Worm (Caenorhabditis elegans): Measurements from ENCODE around the gene T01G1.2.
A peak's percentile ranks its signal among the peaks of the same experiment; 100 is the strongest.

T01G1.2 gene

ce11 chrIV:11310624-11311023, 43.6 kb upstream of the T01G1.2 start, which contains the start of gene znf-207 (continued):
- peak; percentile 47 for TF ChIP-seq ztf-11 (tag; optimal IDR thresholded peaks at IDR 0.05)

DNA sequence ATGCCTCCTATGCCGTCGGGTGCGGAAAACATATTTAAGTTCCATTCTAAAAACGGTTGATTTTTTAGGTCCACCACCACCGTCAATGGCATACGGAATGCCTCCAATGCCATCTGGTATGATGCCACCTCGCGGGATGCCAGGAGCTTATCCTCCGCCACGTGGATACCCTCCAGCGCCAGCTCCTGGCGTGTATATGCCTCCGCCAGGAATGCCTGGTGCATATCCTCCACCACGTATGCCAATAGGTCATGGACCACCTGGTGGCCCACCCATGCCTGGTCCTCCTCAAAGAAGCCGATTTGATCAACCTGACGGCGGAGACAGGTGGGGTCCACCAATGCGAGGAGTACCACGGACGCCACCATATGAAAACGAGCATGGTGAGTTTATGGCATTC, 42.7 kb upstream of the T01G1.2 start:
- TF ChIP-seq nhr-2 (tag; optimal IDR thresholded peaks at IDR 0.05) (no peak), ceh-39 (tag; optimal IDR thresholded peaks at IDR 0.05) (no peak), M03D4.4 (tag; optimal IDR thresholded peaks at IDR 0.05) (no peak), flh-1 (GFP tag; optimal IDR thresholded peaks at IDR 0.05) (no peak), sptf-1 (tag; optimal IDR thresholded peaks at IDR 0.05) (peak; percentile 21), lin-32 (GFP tag; optimal IDR thresholded peaks at IDR 0.05) (peak; percentile 38)

DNA sequence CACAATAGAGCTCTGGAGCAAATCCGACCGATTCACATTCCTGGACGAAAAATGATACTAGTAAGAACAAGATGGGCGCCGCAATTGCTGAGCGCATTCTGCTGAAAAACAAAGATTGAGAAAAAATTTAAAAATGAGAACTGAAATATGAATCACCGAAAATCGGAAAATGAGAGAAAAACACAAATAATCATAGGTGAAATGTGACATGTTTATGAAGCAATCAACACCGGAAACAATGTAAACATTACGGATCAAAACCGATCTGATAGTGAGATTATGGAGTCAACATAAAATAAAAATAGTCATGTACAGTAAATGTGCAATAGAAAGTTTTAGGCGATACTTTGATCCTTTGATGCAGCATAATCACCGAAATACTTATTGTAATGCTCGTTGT, 40.3 kb upstream of the T01G1.2 start, which contains the start of gene dnj-2:
dnj-2 (minus strand) TSS at position 101 of the 400 bp plus-strand sequence.
- TF ChIP-seq sptf-1 (tag; optimal IDR thresholded peaks at IDR 0.05) = no peak
- no peak for TF ChIP-seq mep-1 (tag; optimal IDR thresholded peaks at IDR 0.05)
- TF ChIP-seq elt-1 (tag; optimal IDR thresholded peaks at IDR 0.05; ENCODE audit: borderline replicate concordance, insufficient read depth) = no peak
- TF ChIP-seq pha-4 (tag; optimal IDR thresholded peaks at IDR 0.05) = no peak
- no peak for TF ChIP-seq nhr-2 (tag; optimal IDR thresholded peaks at IDR 0.05)
- TF ChIP-seq lin-13 (tag; optimal IDR thresholded peaks at IDR 0.05) = no peak
- TF ChIP-seq unc-62 (GFP tag; optimal IDR thresholded peaks at IDR 0.05) = no peak
- TF ChIP-seq elt-3 (tag; optimal IDR thresholded peaks at IDR 0.05) = no peak
- no peak for TF ChIP-seq nhr-76 (tag; optimal IDR thresholded peaks at IDR 0.05)
- no peak for TF ChIP-seq cnd-1 (tag; optimal IDR thresholded peaks at IDR 0.05)
- TF ChIP-seq ces-1 (GFP tag; optimal IDR thresholded peaks at IDR 0.05) = no peak
- no peak for TF ChIP-seq ceh-39 (tag; optimal IDR thresholded peaks at IDR 0.05)
- TF ChIP-seq ham-2 (GFP tag; optimal IDR thresholded peaks at IDR 0.05) = no peak
- TF ChIP-seq lin-32 (GFP tag; optimal IDR thresholded peaks at IDR 0.05) = no peak
- no peak for TF ChIP-seq nhr-237 (tag; optimal IDR thresholded peaks at IDR 0.05)
- TF ChIP-seq ztf-11 (tag; optimal IDR thresholded peaks at IDR 0.05) = no peak
- no peak for TF ChIP-seq blmp-1 (tag; optimal IDR thresholded peaks at IDR 0.05)

- TF ChIP-seq nhr-12 (tag; optimal IDR thresholded peaks at IDR 0.05) = no peak
- TF ChIP-seq ces-1 (GFP tag; optimal IDR thresholded peaks at IDR 0.05) = peak; percentile 39
Measured at ce11 chrIV:11314885-11315284, 39.3 kb upstream of the T01G1.2 start, which contains the start of the genes B0035.3, B0035.22 and pfd-4. B0035.3 (minus strand) TSS chrIV:11314998. B0035.22 (plus strand) TSS chrIV:11315153. pfd-4 (plus strand) TSS chrIV:11315207.

DNA sequence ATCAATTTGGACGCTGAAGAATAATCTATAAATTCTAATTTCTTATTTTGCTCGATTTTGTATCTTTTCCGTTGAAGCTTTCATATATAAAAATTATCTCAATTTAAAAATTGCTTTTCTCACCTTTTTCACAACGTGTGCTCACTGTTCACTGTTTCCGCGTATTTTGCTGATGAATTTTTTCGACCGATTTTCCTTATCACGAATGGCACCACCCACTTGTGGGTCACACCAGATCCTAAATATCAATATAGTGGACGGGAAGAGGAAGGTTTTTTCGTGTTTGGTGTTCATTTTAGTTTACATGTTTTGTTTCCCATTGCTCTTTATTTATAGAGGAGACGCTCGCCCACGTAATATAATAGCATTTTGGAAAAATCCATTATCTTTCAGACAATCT, 38.5 kb upstream of the T01G1.2 start:
- TF ChIP-seq nhr-237 (tag; optimal IDR thresholded peaks at IDR 0.05) (no peak), cnd-1 (tag; optimal IDR thresholded peaks at IDR 0.05) (no peak), nhr-28 (tag; optimal IDR thresholded peaks at IDR 0.05) (no peak)

- TF ChIP-seq lin-13 (tag; optimal IDR thresholded peaks at IDR 0.05) (no peak), blmp-1 (tag; optimal IDR thresholded peaks at IDR 0.05) (no peak), nhr-237 (tag; optimal IDR thresholded peaks at IDR 0.05) (no peak), sem-2 (GFP tag; optimal IDR thresholded peaks at IDR 0.05) (no peak), ham-2 (GFP tag; optimal IDR thresholded peaks at IDR 0.05) (no peak), ces-1 (GFP tag; optimal IDR thresholded peaks at IDR 0.05) (no peak), sptf-1 (tag; optimal IDR thresholded peaks at IDR 0.05) (no peak), ceh-43 (GFP tag; optimal IDR thresholded peaks at IDR 0.05) (no peak), mls-2 (tag; optimal IDR thresholded peaks at IDR 0.05) (no peak), flh-1 (GFP tag; optimal IDR thresholded peaks at IDR 0.05) (no peak), nhr-28 (tag; optimal IDR thresholded peaks at IDR 0.05) (no peak), snpc-4 (tag; optimal IDR thresholded peaks at IDR 0.05) (no peak), cnd-1 (tag; optimal IDR thresholded peaks at IDR 0.05) (no peak), unc-62 (GFP tag; optimal IDR thresholded peaks at IDR 0.05) (no peak), drap-1 (GFP tag; optimal IDR thresholded peaks at IDR 0.05) (no peak), ceh-39 (tag; optimal IDR thresholded peaks at IDR 0.05) (no peak), mep-1 (tag; optimal IDR thresholded peaks at IDR 0.05) (no peak), nhr-76 (tag; optimal IDR thresholded peaks at IDR 0.05) (no peak)
Measured at ce11 chrIV:11316106-11316505, 38.1 kb upstream of the T01G1.2 start.

DNA sequence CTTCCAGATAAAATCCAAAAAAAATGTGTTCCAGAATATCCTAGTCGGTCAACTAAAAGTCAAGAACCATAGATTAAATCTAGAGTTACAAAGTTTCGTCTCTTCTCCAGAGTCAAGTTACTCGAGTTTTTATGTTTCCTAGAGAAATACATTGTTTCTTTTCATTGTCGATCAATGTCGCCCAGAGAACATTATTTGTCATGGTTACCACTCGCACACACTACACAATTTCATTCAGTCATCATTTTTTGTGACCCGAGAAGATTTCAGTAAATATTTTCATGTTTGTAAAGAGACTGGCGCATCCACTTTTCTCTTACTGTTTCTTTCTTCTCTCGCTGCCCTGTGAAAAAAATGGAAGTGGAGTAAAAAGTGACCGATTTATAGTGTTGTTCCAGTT, 37.6 kb upstream of the T01G1.2 start:
- TF ChIP-seq ceh-39 (tag; optimal IDR thresholded peaks at IDR 0.05) (no peak), nhr-2 (tag; optimal IDR thresholded peaks at IDR 0.05) (no peak), blmp-1 (tag; optimal IDR thresholded peaks at IDR 0.05) (no peak), lin-13 (tag; optimal IDR thresholded peaks at IDR 0.05) (no peak), nhr-12 (tag; optimal IDR thresholded peaks at IDR 0.05) (no peak), elt-1 (tag; optimal IDR thresholded peaks at IDR 0.05; ENCODE audit: borderline replicate concordance, insufficient read depth) (no peak)
